Worm (Caenorhabditis elegans) whole organism, dauer: ENCODE measurements around the gene pept-1.

Source experiments
- unc-62 ChIP-seq: sonication (generic microtip); optimal IDR thresholded peaks from 2 replicates; lab custom pipeline; 2017; ENCODE audit warnings: missing biosample characterization, missing genetic modification reagents, missing genetic modification characterization

The pept-1 gene

DNA sequence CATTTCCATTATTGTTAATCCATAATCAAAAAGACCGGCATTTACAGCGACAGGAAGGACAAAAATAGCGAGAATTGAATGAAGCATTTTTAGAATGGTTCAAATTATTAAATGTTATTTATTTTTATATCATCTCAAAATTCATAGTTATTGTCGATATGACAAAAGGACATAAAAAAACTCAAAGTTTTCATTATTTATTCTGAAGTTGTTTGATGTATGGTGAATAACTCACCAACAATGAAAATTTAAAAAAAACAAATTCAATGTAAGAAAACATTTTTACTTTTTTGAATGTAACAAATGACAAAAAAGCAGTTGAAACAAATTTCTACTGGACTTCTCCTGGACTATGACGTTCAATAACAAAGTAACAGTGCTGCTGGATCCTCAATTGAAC lies 16.2 kb upstream of the pept-1 start, which contains the start of gene K10C2.14:
Gene K10C2.14 (minus strand): TSS at position 101 of the 400 bp plus-strand sequence.
- TF ChIP-seq unc-62 (GFP tag; lab: Kevin White, UChicago): no peak

DNA sequence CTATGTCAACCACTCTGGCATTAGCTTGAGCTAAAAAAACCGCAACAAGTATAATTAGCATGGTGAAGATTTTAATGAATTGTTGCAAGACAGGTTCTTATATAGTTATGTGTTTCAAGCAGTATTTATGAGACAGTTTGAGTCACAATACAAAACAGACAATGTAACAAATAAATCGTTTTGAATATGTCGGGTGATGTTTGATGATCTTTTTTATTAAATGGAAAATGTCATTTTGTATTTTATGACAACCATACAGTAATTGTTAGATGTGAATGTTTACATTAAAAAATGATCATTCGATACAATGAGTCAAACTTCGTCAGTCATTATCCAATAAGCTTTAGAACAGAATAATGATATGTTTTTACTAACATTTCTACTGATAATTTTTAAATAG lies 13.3 kb upstream of the pept-1 start, which contains the start of gene K10C2.7:
Gene K10C2.7 (minus strand): TSS at position 101 of the 400 bp plus-strand sequence.
- TF ChIP-seq unc-62 (GFP tag; lab: Kevin White, UChicago): no peak

DNA sequence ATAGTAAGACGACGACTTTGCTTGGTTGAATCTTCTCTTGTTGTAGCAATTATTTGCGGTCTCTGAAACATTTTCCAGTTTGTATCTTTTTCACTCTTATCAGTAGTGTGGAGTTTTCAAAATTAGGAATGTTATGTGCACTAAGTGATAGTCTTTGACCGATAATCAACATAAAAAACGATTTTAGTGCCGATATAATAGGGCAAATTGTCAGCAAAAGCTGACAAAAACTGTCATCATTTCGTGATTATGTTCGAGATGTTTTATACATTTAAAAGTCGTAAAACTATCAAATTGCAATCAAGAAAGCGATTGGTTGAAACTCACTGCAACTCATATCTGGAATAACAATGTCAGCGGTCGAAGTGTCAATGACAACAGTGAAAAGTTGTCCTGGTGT lies 11.4 kb upstream of the pept-1 start:
- TF ChIP-seq unc-62 (GFP tag; lab: Kevin White, UChicago): no peak

ce11 chrX:6446564-6446963 lies 10.1 kb upstream of the pept-1 start, which contains the start of gene asp-14:
Gene asp-14 (minus strand): TSS chrX:6446664.
- TF ChIP-seq unc-62 (GFP tag; lab: Kevin White, UChicago): no peak

DNA sequence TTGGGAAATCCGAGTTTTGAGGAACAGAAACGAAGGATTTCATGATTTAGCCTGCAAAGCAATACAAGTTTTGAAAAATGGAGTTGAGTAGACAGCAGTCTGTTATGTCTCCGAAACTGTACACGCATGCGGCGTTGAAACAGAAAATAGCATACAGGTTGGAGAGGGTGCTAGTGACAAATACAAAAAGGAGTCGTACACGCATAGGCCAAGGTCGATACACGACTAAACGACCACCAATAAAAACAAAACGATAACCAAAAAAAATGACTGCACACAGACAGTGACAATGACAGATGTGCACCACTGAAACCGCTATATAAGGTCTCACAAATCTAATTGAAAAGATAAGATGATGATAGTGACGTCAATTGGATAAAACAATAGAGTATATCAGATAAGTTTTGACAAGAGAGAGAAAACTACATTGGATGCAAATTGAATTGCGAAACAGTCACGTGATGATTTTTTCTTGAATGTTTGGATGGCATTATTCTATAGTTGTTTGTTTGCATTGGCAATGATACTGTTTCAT lies 7.7 kb upstream of the pept-1 start, which contains the start of gene fah-1:
Gene fah-1 (minus strand): TSS at position 51 of the 535 bp plus-strand sequence.
- TF ChIP-seq unc-62 (GFP tag; lab: Kevin White, UChicago): no peak

DNA sequence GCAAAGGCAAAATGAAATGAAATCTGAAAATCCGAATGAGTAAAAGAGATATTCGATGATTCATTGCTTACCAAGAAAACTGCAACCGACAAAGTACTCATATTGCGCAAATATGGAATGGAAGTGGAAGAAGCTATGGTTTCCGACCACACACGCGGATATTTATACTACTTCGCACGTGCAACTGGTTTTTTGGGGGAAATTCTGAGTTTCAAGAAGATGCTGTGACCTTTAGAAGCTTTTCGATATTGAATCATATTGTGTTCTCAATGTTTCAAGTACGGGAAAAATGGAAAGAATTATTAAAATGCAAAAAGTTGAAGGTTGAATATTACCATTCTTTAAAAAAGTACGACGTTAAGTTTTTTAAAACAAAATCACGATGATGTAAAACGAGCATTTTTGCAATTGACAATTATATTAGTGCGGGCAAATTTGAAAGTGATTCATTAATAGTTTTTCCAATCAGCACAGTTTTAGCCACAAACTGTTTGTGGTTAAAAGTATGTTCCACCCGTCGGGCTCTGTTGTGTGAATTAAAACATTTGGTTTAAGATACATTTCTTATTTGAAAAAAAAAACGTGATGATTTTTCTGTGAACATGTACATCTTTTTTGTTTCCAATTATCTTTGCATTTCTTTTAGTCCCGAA lies 5.7 kb upstream of the pept-1 start, which contains the start of the genes grl-6 and K10C2.6:
Gene grl-6 (minus strand): TSS at position 101 of the 653 bp plus-strand sequence.
Gene K10C2.6 (plus strand): TSS at position 603 of the 653 bp plus-strand sequence.
- no peak for TF ChIP-seq unc-62 (GFP tag; lab: Kevin White, UChicago)

DNA sequence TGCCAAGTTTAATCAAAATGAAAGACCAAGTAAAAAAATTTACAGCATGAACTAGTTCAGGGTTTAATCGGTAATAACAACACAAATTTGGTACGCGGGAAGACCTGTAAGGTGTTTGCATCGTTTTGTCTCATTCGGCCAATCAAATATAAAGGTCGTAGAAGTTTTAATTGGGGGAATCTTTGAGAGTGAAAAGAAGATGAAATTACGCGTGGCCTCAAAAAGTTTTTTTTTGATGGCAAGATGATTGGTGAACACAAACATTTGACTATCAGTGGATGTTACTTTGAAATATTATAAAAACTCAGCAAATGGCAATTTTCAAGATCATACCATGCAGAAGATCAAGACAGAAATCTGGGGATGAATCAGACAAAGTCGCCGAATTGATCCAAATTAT lies 1.5 kb upstream of the pept-1 start, which contains the start of gene nas-33:
Gene nas-33 (minus strand): TSS at position 101 of the 400 bp plus-strand sequence.
- TF ChIP-seq unc-62 (GFP tag; lab: Kevin White, UChicago): no peak

DNA sequence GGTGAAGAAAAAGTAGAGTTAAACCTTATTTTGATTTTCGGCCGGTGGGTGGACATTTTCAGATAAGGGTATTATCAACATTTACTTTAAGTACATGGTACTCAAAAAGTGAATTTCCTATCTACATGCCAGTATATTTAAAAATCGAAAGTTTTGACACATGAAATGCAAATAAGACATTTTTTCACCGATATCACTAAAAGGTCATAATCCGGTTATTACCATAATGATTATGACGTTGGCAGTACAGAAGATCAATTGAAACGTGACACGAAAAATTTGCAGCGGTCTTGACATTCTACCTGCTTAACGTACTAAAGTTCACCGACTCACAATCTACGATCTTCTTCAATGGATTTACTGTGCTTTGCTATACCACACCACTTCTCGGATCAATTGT lies 1.3 kb downstream of the pept-1 start:
- no peak for TF ChIP-seq unc-62 (GFP tag; lab: Kevin White, UChicago)

DNA sequence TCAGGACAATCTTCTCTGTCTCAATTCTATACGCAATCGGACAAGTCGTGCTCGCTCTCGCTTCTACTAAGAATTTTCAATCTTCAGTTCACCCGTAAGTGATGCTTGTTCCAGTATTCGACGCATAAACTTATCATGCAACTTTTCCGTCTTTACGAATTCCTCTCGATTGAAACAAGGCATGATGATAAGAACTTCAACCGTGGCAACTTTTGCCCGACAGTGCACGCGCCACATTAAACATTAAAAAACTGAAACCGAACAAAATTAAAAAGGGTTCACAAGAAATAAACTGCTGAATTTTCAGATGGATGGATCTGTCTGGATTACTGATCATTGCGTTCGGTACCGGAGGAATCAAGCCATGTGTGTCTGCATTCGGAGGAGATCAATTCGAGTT lies 1.8 kb downstream of the pept-1 start:
- no peak for TF ChIP-seq unc-62 (GFP tag; lab: Kevin White, UChicago)

- TF ChIP-seq unc-62 (GFP tag; lab: Kevin White, UChicago): no peak
These were observed 3.5 kb downstream of the pept-1 start for ce11 chrX:6460123-6460522.

- no peak for TF ChIP-seq unc-62 (GFP tag; lab: Kevin White, UChicago)
These were observed 5.1 kb downstream of the pept-1 start, which contains the start of gene K04E7.1 for ce11 chrX:6461729-6462128. Gene K04E7.1 (plus strand): TSS chrX:6462029.

DNA sequence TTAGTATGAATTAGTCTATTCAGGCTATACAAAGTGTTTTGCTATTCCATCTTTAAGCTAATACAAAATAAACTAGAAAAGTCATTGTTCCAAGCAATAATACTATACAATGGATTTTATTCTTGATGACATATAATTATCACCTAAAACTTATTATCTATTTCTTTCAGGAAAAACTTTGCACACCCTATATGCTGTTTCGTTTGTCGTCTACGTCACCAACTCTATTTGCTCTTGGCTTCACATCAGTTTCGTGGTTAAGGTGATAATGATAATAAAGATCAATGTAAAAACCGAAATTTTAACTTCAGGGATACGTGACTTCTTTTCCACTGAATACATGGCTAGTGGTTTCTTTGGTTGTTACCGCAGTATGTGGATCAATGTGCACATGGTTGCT lies 5.8 kb downstream of the pept-1 start:
- TF ChIP-seq unc-62 (GFP tag; lab: Kevin White, UChicago): no peak

DNA sequence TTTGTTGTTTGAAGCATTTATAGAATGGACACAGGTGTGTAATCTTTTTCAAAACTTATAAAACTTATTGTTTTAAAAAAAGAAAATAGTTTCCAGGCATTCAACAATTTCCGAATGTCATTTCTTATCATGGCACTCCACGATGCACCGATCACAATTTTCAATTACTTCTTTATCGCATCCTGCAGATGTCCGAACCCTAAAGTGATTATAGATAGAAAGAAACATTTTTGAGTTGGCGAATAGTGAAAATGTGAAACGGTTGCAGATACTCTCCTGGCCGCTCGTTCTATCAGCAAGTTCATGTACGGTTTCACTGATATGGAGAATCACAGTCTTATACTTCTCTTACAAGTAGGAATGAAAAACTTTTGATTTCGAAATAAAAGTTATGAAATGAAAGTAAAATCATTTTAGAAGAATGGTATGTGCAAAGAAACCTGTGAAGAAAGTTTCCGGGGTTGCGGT lies 6.4 kb downstream of the pept-1 start, which contains the start of gene C15B12.2:
Gene C15B12.2 (plus strand): TSS at position 418 of the 468 bp plus-strand sequence.
- no peak for TF ChIP-seq unc-62 (GFP tag; lab: Kevin White, UChicago)

- no peak for TF ChIP-seq unc-62 (GFP tag; lab: Kevin White, UChicago)
These were observed 10.8 kb downstream of the pept-1 start, which contains the start of gene C15B12.3 for ce11 chrX:6467462-6467861. Gene C15B12.3 (minus strand): TSS chrX:6467562.

DNA sequence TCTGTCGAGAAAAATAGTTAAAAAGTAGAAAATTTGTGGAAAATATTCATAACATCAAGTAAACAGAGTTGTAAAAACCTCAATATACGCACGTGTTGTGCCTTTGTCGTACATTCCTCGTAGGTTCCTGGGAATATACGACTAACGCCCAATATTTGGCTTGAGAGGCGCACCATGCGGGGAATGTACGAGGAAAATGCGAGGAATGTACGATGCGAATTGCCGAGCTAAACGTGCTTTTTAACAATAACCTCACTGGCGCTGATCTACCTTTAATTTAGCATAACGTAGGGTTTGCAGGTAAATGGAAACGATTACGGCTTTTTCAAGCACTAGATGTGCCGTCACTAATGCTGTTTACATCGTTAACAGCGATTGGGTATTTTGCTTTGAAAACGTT lies 11.8 kb downstream of the pept-1 start, which contains the start of gene C15B12.9:
Gene C15B12.9 (plus strand): TSS at position 301 of the 400 bp plus-strand sequence.
- no peak for TF ChIP-seq unc-62 (GFP tag; lab: Kevin White, UChicago)

DNA sequence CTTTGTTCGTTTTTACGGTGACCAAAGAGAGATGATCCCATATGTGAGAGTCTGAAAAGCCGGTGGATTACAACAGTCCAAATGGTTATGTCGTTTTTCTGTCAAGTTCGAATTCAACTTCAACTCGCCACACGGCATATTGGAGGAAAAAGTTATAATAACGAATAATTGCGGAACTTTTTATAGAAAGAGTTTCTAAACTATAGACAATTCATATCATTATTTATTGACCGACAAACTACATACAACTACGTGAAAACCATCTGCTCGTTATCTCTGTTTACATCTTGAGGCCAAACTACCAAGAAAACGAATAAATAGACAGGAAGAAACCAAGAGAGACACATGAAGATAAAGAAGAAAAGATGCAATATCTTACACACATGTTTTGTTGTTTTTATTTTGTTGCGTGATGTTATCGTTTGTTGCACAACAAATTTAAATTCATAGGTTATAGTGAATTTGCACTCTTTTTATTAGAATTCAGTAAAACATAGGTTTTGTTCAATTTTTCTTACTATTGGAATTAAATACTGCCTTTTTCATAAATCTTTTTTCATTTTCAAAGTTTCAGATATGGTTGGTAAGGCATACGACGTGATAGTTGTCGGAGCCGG lies 17.1 kb downstream of the pept-1 start, which contains the start of the genes C15B12.4 and C15B12.8:
Gene C15B12.4 (minus strand): TSS at position 51 of the 617 bp plus-strand sequence.
Gene C15B12.8 (plus strand): TSS at position 567 of the 617 bp plus-strand sequence.
- no peak for TF ChIP-seq unc-62 (GFP tag; lab: Kevin White, UChicago)
